Worm (Caenorhabditis elegans): Measurements from ENCODE around the gene inx-7.

The inx-7 gene

DNA sequence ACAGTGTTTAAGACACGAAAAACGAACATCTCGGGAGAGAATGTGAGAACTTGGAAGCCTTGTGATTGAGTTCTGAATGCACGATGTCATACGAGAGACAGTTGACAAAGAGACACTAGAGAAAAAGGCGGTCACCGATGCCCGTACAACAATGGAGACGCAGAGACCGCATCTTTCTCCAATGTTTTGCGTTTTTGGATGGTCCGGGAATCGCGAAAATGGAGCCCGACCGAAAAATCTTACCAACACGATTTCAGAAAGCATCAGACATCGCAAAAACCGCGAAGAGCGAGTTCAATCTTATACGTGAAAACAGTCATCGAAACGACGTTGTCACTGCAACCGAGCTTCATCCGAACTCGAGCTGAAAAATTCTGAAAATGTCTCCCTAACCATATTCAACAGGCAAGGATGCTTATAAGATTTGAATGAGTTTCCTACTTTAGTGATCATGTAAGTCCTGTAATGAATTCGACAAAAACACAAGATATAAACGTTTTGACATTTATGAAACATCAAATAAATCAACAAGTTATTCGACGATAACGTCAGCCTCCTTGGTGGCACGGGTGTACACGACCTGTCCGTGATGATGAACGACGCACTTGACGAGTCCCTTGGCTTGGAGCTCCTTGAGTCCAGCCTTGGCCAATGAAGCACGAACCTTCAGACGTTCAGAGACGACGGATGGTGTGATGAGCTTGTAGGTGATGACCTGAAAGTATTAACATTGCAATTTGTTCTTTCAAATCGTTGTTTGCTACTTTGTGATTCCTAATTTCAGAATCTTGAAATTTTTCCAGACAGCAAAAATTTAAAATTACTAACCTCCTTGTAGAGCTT, at the start of gene inx-7 (continued):
- TF ChIP-seq lsl-1 (GFP tag; optimal IDR thresholded peaks at IDR 0.05) (peak; percentile 44), K12H6.12 (tag; optimal IDR thresholded peaks at IDR 0.05) (no peak), F52B5.7 (tag; optimal IDR thresholded peaks at IDR 0.05) (no peak), tlf-1 (GFP tag; optimal IDR thresholded peaks at IDR 0.05) (peak; percentile 49), akir-1 (GFP tag; optimal IDR thresholded peaks at IDR 0.05) (no peak), lin-54 (GFP tag; optimal IDR thresholded peaks at IDR 0.05) (peak; percentile 70), lsy-27 (tag; optimal IDR thresholded peaks at IDR 0.05; ENCODE audit: borderline replicate concordance, insufficient read depth) (no peak), snpc-3.4 (tag; optimal IDR thresholded peaks at IDR 0.05) (peak; percentile 70), F57C9.4 (tag; optimal IDR thresholded peaks at IDR 0.05) (no peak), attf-5 (GFP tag; optimal IDR thresholded peaks at IDR 0.05) (no peak), ceh-58 (GFP tag; IDR thresholded peaks at IDR 0.05) (no peak), madf-3 (GFP tag; IDR thresholded peaks at IDR 0.05) (peak; percentile 75; the same call in 1 of the 2 replicates), C17E4.6 (GFP tag; IDR thresholded peaks at IDR 0.05) (0 out of 2 replicates have a peak, but pooled peaks have one; percentile 8), F23B12.7 (tag; optimal IDR thresholded peaks at IDR 0.05; ENCODE audit: insufficient read depth) (no peak), F22D6.2 (tag; optimal IDR thresholded peaks at IDR 0.05) (no peak), rec-8 (tag; optimal IDR thresholded peaks at IDR 0.05) (peak in 1 of 2 experiments; percentile 52), repo-1 (tag; optimal IDR thresholded peaks at IDR 0.05) (no peak), hrde-1 (tag; optimal IDR thresholded peaks at IDR 0.05; ENCODE audit: borderline replicate concordance) (peak; percentile 55), B0035.1 (tag; optimal IDR thresholded peaks at IDR 0.05) (no peak), nhr-90 (tag; optimal IDR thresholded peaks at IDR 0.05) (peak; percentile 10), attf-3 (GFP tag; conservative IDR thresholded peaks at IDR 0.05) (no peak), T07F8.4 (tag; optimal IDR thresholded peaks at IDR 0.05) (no peak), chd-7 (tag; optimal IDR thresholded peaks at IDR 0.05) (peak; percentile 7), madf-6 (GFP tag; IDR thresholded peaks at IDR 0.05) (peak; percentile 82), tbp1 (GFP tag; optimal IDR thresholded peaks at IDR 0.05) (peak; percentile 50), ztf-22 (GFP tag; optimal IDR thresholded peaks at IDR 0.05) (no peak), die-1 (tag; optimal IDR thresholded peaks at IDR 0.05) (peak; percentile 41), ztf-26 (tag; optimal IDR thresholded peaks at IDR 0.05) (no peak), F10E7.11 (tag; optimal IDR thresholded peaks at IDR 0.05) (peak; percentile 70), attf-6 (GFP tag; IDR thresholded peaks at IDR 0.05) (peak; percentile 89), sptf-2 (GFP tag; optimal IDR thresholded peaks at IDR 0.05) (peak; percentile 57), nfyb-1 (GFP tag; IDR thresholded peaks at IDR 0.05) (peak; percentile 60; the same call in 1 of the 2 replicates), cebp-1 (GFP tag; IDR thresholded peaks at IDR 0.05) (no peak), cebp-1 (tag; optimal IDR thresholded peaks at IDR 0.05) (peak; percentile 20), ztf-28 (GFP tag; IDR thresholded peaks at IDR 0.05) (no peak), ceh-79 (tag; optimal IDR thresholded peaks at IDR 0.05) (peak; percentile 36), ztf-3 (GFP tag; optimal IDR thresholded peaks at IDR 0.05) (no peak), lin-40 (tag; optimal IDR thresholded peaks at IDR 0.05) (no peak), egrh-3 (GFP tag; IDR thresholded peaks at IDR 0.05) (no peak), xnd-1 (tag; optimal IDR thresholded peaks at IDR 0.05) (peak; percentile 44), nfya-2 (GFP tag; IDR thresholded peaks at IDR 0.05) (0 out of 2 replicates have a peak, but pooled peaks have one; percentile 74), athp-1 (tag; optimal IDR thresholded peaks at IDR 0.05) (peak; percentile 62), ama-1 (optimal IDR thresholded peaks at IDR 0.05) (no peak), ama-1 (GFP tag; optimal IDR thresholded peaks at IDR 0.05) (peak; percentile 34 to 88), him-1 (tag; optimal IDR thresholded peaks at IDR 0.05) (peak; percentile 19), snpc-1.1 (tag; optimal IDR thresholded peaks at IDR 0.05; ENCODE audit: insufficient read depth) (peak; percentile 51)
